Worm (Caenorhabditis elegans): ENCODE results near the gene nduv-2.

Gene nduv-2

DNA sequence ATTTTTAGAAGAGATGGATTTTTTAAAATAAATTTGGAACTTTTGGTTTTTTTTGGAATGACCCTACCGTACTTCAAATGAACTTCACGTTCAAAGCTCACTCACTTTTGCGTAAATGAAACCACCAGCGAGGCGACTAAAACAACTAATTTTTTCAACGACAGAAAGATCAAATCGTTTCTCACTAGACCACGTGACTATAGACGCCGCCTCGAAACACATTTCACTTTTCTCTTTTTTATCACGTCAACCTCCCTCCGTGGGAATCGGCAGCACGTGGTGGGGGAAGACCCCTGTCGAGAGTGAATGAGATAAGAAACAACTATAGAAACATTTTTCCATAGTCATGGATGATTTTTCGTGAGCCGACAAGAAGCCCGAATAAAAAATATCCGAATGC, 31.9 kb upstream of the nduv-2 start (continued):
- no peak for TF ChIP-seq ceh-44 (GFP tag; IDR thresholded peaks at IDR 0.05)
- peak; percentile 93 for TF ChIP-seq nhr-28 (tag; optimal IDR thresholded peaks at IDR 0.05)
- TF ChIP-seq nhr-76 (tag; optimal IDR thresholded peaks at IDR 0.05) = peak; percentile 37
- TF ChIP-seq skn-1 (tag; optimal IDR thresholded peaks at IDR 0.05) = no peak
- no peak for TF ChIP-seq ZK337.2 (GFP tag; IDR thresholded peaks at IDR 0.05)
- TF ChIP-seq aly-2 (tag; optimal IDR thresholded peaks at IDR 0.05) = no peak
- peak; percentile 97 for TF ChIP-seq dve-1 (tag; optimal IDR thresholded peaks at IDR 0.05; ENCODE audit: insufficient read depth)
- no peak for TF ChIP-seq daf-8 (GFP tag; IDR thresholded peaks at IDR 0.05)
- TF ChIP-seq fos-1 (tag; optimal IDR thresholded peaks at IDR 0.05) = no peak
- peak; percentile 5 for TF ChIP-seq zip-2 (tag; optimal IDR thresholded peaks at IDR 0.05)
- TF ChIP-seq nhr-77 (tag; optimal IDR thresholded peaks at IDR 0.05) = peak; percentile 62
- no peak for TF ChIP-seq R02D3.7 (tag; optimal IDR thresholded peaks at IDR 0.05)
- TF ChIP-seq aha-1 (tag) = peak; percentile 99
- TF ChIP-seq ceh-62 (tag; optimal IDR thresholded peaks at IDR 0.05) = no peak
- TF ChIP-seq snpc-4 (tag; optimal IDR thresholded peaks at IDR 0.05) = no peak
- TF ChIP-seq zip-11 (GFP tag; IDR thresholded peaks at IDR 0.05) = no peak
- peak; percentile 50 for TF ChIP-seq mep-1 (tag; optimal IDR thresholded peaks at IDR 0.05)
- TF ChIP-seq nhr-41 (GFP tag; IDR thresholded peaks at IDR 0.05) = 0 out of 2 replicates have a peak, but pooled peaks have one; percentile 33
- TF ChIP-seq daf-12 (tag; optimal IDR thresholded peaks at IDR 0.05) = no peak
- peak; percentile 97 for TF ChIP-seq hlh-11 (tag; optimal IDR thresholded peaks at IDR 0.05)
- no peak for TF ChIP-seq ceh-32 (tag; optimal IDR thresholded peaks at IDR 0.05; ENCODE audit: poor library complexity)
- TF ChIP-seq attf-4 (tag; optimal IDR thresholded peaks at IDR 0.05) = no peak
- TF ChIP-seq nhr-6 (tag; optimal IDR thresholded peaks at IDR 0.05) = peak; percentile 1
- peak; percentile 39 for TF ChIP-seq dpl-1 (GFP tag; optimal IDR thresholded peaks at IDR 0.05)
- peak; percentile 69; the same call in 1 of the 2 replicates for TF ChIP-seq lin-29 (GFP tag; IDR thresholded peaks at IDR 0.05)
- no peak for TF ChIP-seq nhr-111 (GFP tag; optimal IDR thresholded peaks at IDR 0.05)
- 0 out of 2 replicates have a peak, but pooled peaks have one; percentile 9 for TF ChIP-seq zfp-3 (GFP tag; conservative IDR thresholded peaks at IDR 0.05)
- TF ChIP-seq lin-15B (tag; optimal IDR thresholded peaks at IDR 0.05) = no peak
- no peak for TF ChIP-seq vab-7 (GFP tag; IDR thresholded peaks at IDR 0.05)
- TF ChIP-seq hif-1 (tag; optimal IDR thresholded peaks at IDR 0.05) = peak; percentile 43 to 90
- no peak for TF ChIP-seq tag-97 (GFP tag; IDR thresholded peaks at IDR 0.05)
- no peak for TF ChIP-seq Y75B8A.6 (GFP tag; IDR thresholded peaks at IDR 0.05)
- TF ChIP-seq nhr-237 (tag; optimal IDR thresholded peaks at IDR 0.05) = no peak
- 0 out of 2 replicates have a peak, but pooled peaks have one; percentile 12 for TF ChIP-seq saeg-2 (GFP tag; IDR thresholded peaks at IDR 0.05)
- no peak for TF ChIP-seq daf-16 (GFP tag; optimal IDR thresholded peaks at IDR 0.05)
- TF ChIP-seq daf-16 (tag; optimal IDR thresholded peaks at IDR 0.05) = peak; percentile 80
- TF ChIP-seq unc-39 (tag; optimal IDR thresholded peaks at IDR 0.05) = no peak
- TF ChIP-seq dmd-9 (GFP tag; IDR thresholded peaks at IDR 0.05) = 0 out of 2 replicates have a peak, but pooled peaks have one; percentile 10
- TF ChIP-seq jun-1 (tag; optimal IDR thresholded peaks at IDR 0.05) = peak; percentile 73
- peak; percentile 80 for TF ChIP-seq nhr-48 (tag; optimal IDR thresholded peaks at IDR 0.05)
- no peak for TF ChIP-seq pha-4 (GFP tag; IDR thresholded peaks at IDR 0.05)
- TF ChIP-seq pha-4 (tag; optimal IDR thresholded peaks at IDR 0.05) = no peak
- peak; percentile 43; the same call in 1 of the 2 replicates for TF ChIP-seq php-3 (GFP tag; IDR thresholded peaks at IDR 0.05)
- no peak for TF ChIP-seq lin-39 (tag; optimal IDR thresholded peaks at IDR 0.05)
- no peak for TF ChIP-seq ZK546.5 (tag; optimal IDR thresholded peaks at IDR 0.05)
- TF ChIP-seq mxl-3 (GFP tag; optimal IDR thresholded peaks at IDR 0.05) = peak; percentile 97
- 0 out of 2 replicates have a peak, but pooled peaks have one; percentile 33 for TF ChIP-seq lin-38 (GFP tag; IDR thresholded peaks at IDR 0.05)
- no peak for TF ChIP-seq D1046.2 (GFP tag; IDR thresholded peaks at IDR 0.05)
- peak; percentile 88 for TF ChIP-seq ceh-20 (GFP tag; IDR thresholded peaks at IDR 0.05)
- peak; percentile 50 for TF ChIP-seq T20F7.1 (GFP tag; optimal IDR thresholded peaks at IDR 0.05)
- peak; percentile 36 for TF ChIP-seq mes-2 (tag; optimal IDR thresholded peaks at IDR 0.05; ENCODE audit: poor library complexity, severe bottlenecking)
- peak; percentile 41 for TF ChIP-seq cey-2 (tag; optimal IDR thresholded peaks at IDR 0.05; ENCODE audit: borderline replicate concordance, insufficient read depth)

Measured in whole organism, L4 larva.